Fruit fly (Drosophila melanogaster) whole organism, embryonic: ENCODE measurements around the gene CG13248.
A peak's percentile ranks its signal among the peaks of the same experiment; 100 is the strongest.

Experiments
- Abd-B ChIP-seq: fragments of 200-800 bp; sonication (Bioruptor generic); optimal IDR thresholded peaks from 2 replicates; lab custom pipeline; 2018; ENCODE audit warnings: missing biosample characterization, mild to moderate bottlenecking, missing genetic modification characterization, moderate library complexity
- Awh ChIP-seq: fragments of 200-800 bp; sonication (Bioruptor generic); IDR thresholded peaks from 2 replicates; pipeline ENCODE4, ENCODE4 v1.3.6; 2022; ENCODE audit warnings: missing biosample characterization, missing genetic modification characterization
- Bdp1 ChIP-seq: fragments of 200-800 bp; sonication (Bioruptor generic); optimal IDR thresholded peaks from 3 replicates; lab custom pipeline; 2016; ENCODE audit warnings: missing biosample characterization, missing genetic modification characterization
- CG10565 ChIP-seq: fragments of 200-800 bp; sonication (Bioruptor generic); optimal IDR thresholded peaks from 3 replicates; lab custom pipeline; 2016; ENCODE audit warnings: missing biosample characterization, mild to moderate bottlenecking, missing genetic modification characterization
- CG11085 ChIP-seq: fragments of 200-800 bp; sonication (Bioruptor generic); IDR thresholded peaks from 2 replicates; pipeline ENCODE4 v1.3.6; 2022; ENCODE audit warnings: missing biosample characterization, missing genetic modification characterization
- CG11398 ChIP-seq: fragments of 200-800 bp; sonication (Bioruptor generic); optimal IDR thresholded peaks from 2 replicates; lab custom pipeline; 2016; ENCODE audit warnings: missing biosample characterization, missing genetic modification characterization
- CG12744 ChIP-seq: fragments of 200-800 bp; sonication (Bioruptor generic); optimal IDR thresholded peaks from 2 replicates; lab custom pipeline; 2016; ENCODE audit warnings: missing biosample characterization, missing genetic modification characterization
- CG13424 ChIP-seq: fragments of 200-800 bp; sonication (Bioruptor generic); optimal IDR thresholded peaks from 2 replicates; lab custom pipeline; 2019; ENCODE audit warnings: missing biosample characterization, mild to moderate bottlenecking, missing genetic modification characterization, moderate library complexity
- CG15011 ChIP-seq: fragments of 200-800 bp; sonication (Bioruptor generic); optimal IDR thresholded peaks from 3 replicates; lab custom pipeline; 2018; ENCODE audit warnings: missing biosample characterization, mild to moderate bottlenecking, missing genetic modification characterization
- CG15696 ChIP-seq: fragments of 200-800 bp; sonication (Bioruptor generic); optimal IDR thresholded peaks from 2 replicates; lab custom pipeline; 2019; ENCODE audit warnings: missing biosample characterization, mild to moderate bottlenecking, missing genetic modification characterization, moderate library complexity
- CG17186 ChIP-seq: fragments of 200-800 bp; sonication (Bioruptor generic); optimal IDR thresholded peaks from 3 replicates; lab custom pipeline; 2017; ENCODE audit warnings: missing biosample characterization, missing genetic modification reagents, missing genetic modification characterization
- CG2116 ChIP-seq: fragments of 200-800 bp; sonication (Bioruptor generic); optimal IDR thresholded peaks from 3 replicates; lab custom pipeline; 2018; ENCODE audit warnings: missing biosample characterization, mild to moderate bottlenecking, missing genetic modification characterization
- CG2889 ChIP-seq: fragments of 200-800 bp; sonication (Bioruptor generic); IDR thresholded peaks from 3 replicates; pipeline ENCODE4 v1.3.6; 2022; ENCODE audit warnings: missing biosample characterization, missing genetic modification characterization
- CG3847 ChIP-seq: fragments of 200-800 bp; sonication (Bioruptor generic); IDR thresholded peaks from 2 replicates; pipeline ENCODE4 v1.3.6; 2022; ENCODE audit warnings: missing biosample characterization, missing genetic modification characterization
- CG4617 ChIP-seq: fragments of 200-800 bp; sonication (Bioruptor generic); optimal IDR thresholded peaks from 3 replicates; lab custom pipeline; 2016; ENCODE audit warnings: missing biosample characterization, missing genetic modification characterization, borderline replicate concordance
- CG4730 ChIP-seq: fragments of 200-800 bp; sonication (Bioruptor generic); IDR thresholded peaks from 2 replicates; pipeline ENCODE4 v1.3.6; 2022; ENCODE audit warnings: missing biosample characterization, missing genetic modification characterization
- CG5180 ChIP-seq: fragments of 200-800 bp; sonication (Bioruptor generic); optimal IDR thresholded peaks from 3 replicates; lab custom pipeline; 2017; ENCODE audit warnings: missing biosample characterization, missing genetic modification characterization, mild to moderate bottlenecking, moderate library complexity, missing genetic modification reagents
- CG6765 ChIP-seq: fragments of 200-800 bp; sonication (Bioruptor generic); optimal IDR thresholded peaks from 3 replicates; lab custom pipeline; 2017; ENCODE audit warnings: missing biosample characterization, mild to moderate bottlenecking, missing genetic modification characterization
- CG7839 ChIP-seq: fragments of 200-800 bp; sonication (Bioruptor generic); optimal IDR thresholded peaks from 3 replicates; lab custom pipeline; 2018; ENCODE audit warnings: missing biosample characterization, mild to moderate bottlenecking, missing genetic modification characterization, moderate library complexity
- CG9215 ChIP-seq: fragments of 200-800 bp; sonication (Bioruptor generic); IDR thresholded peaks from 2 replicates; pipeline ENCODE4 v1.3.6; 2022; ENCODE audit warnings: missing biosample characterization, missing genetic modification characterization
- CHES-1-like ChIP-seq: fragments of 200-800 bp; sonication (Bioruptor generic); optimal IDR thresholded peaks from 2 replicates; lab custom pipeline; 2016; ENCODE audit warnings: missing biosample characterization, missing genetic modification characterization
- CkIIα-i1 ChIP-seq: fragments of 200-800 bp; sonication (Bioruptor generic); IDR thresholded peaks from 2 replicates; pipeline ENCODE4 v1.3.6; 2022; ENCODE audit warnings: missing biosample characterization, missing genetic modification characterization
- D19A ChIP-seq: fragments of 200-800 bp; optimal IDR thresholded peaks from 3 replicates; lab custom pipeline; 2019; ENCODE audit warnings: missing biosample characterization, mild to moderate bottlenecking, missing genetic modification characterization, moderate library complexity
- Dip2 ChIP-seq: fragments of 200-800 bp; sonication (Bioruptor generic); IDR thresholded peaks from 2 replicates; pipeline ENCODE4 v1.3.6; 2022; ENCODE audit warnings: missing biosample characterization, missing genetic modification characterization
- Dp ChIP-seq: fragments of 200-800 bp; sonication (Bioruptor generic); optimal IDR thresholded peaks from 2 replicates; lab custom pipeline; 2018; ENCODE audit warnings: missing biosample characterization, mild to moderate bottlenecking, missing genetic modification characterization, moderate library complexity
- Elba2 ChIP-seq: fragments of 200-800 bp; sonication (Bioruptor generic); optimal IDR thresholded peaks from 3 replicates; lab custom pipeline; 2016; ENCODE audit warnings: missing biosample characterization, missing genetic modification characterization
- Ets65A ChIP-seq: fragments of 200-800 bp; sonication (Bioruptor generic); peaks from one replicate; lab custom pipeline; 2016; ENCODE audit warnings: missing biosample characterization, missing genetic modification characterization
- HLH54F ChIP-seq: fragments of 200-800 bp; sonication (Bioruptor generic); optimal IDR thresholded peaks from 3 replicates; lab custom pipeline; 2016; ENCODE audit warnings: missing biosample characterization, missing genetic modification characterization
- HmgD ChIP-seq: fragments of 200-800 bp; sonication (Bioruptor generic); optimal IDR thresholded peaks from 3 replicates; lab custom pipeline; 2016; ENCODE audit warnings: missing biosample characterization, missing genetic modification characterization
- Hsf ChIP-seq: fragments of 200-800 bp; sonication (Bioruptor generic); optimal IDR thresholded peaks from 3 replicates; lab custom pipeline; 2016; ENCODE audit warnings: missing biosample characterization, missing genetic modification characterization
- Lhr ChIP-seq: fragments of 200-800 bp; sonication (Bioruptor generic); optimal IDR thresholded peaks from 3 replicates; lab custom pipeline; 2017; ENCODE audit warnings: mild to moderate bottlenecking, missing biosample characterization, missing genetic modification reagents, missing genetic modification characterization
- Ravus ChIP-seq: fragments of 200-800 bp; sonication (Bioruptor generic); IDR thresholded peaks from 2 replicates; pipeline ENCODE4 v1.3.6; 2022; ENCODE audit warnings: missing biosample characterization, missing genetic modification characterization
- al ChIP-seq: fragments of 200-800 bp; sonication (Bioruptor generic); IDR thresholded peaks from 2 replicates; pipeline ENCODE4 v1.3.6; 2022; ENCODE audit warnings: missing biosample characterization, missing genetic modification characterization
- ase ChIP-seq: fragments of 200-800 bp; sonication (Bioruptor generic); IDR thresholded peaks from 3 replicates; pipeline ENCODE4 v1.3.6; 2022; ENCODE audit warnings: missing biosample characterization, missing genetic modification characterization
- bowl ChIP-seq: fragments of 200-800 bp; sonication (Bioruptor generic); IDR thresholded peaks from 2 replicates; pipeline ENCODE4 v1.3.6; 2022; ENCODE audit warnings: missing biosample characterization, missing genetic modification characterization
- corto ChIP-seq: fragments of 200-800 bp; sonication (Bioruptor generic); optimal IDR thresholded peaks from 2 replicates; lab custom pipeline; 2016; ENCODE audit warnings: missing biosample characterization, mild to moderate bottlenecking, missing genetic modification characterization, moderate library complexity
- en ChIP-seq: fragments of 200-800 bp; sonication (Bioruptor generic); optimal IDR thresholded peaks from 2 replicates; lab custom pipeline; 2016; ENCODE audit warnings: missing biosample characterization, missing genetic modification characterization
- exex ChIP-seq: fragments of 200-800 bp; sonication (Bioruptor generic); optimal IDR thresholded peaks from 4 replicates; lab custom pipeline; 2018; ENCODE audit warnings: missing biosample characterization, mild to moderate bottlenecking, missing genetic modification characterization, moderate library complexity
- fd3F ChIP-seq: fragments of 200-800 bp; sonication (Bioruptor generic); optimal IDR thresholded peaks from 2 replicates; lab custom pipeline; 2018; ENCODE audit warnings: missing biosample characterization, mild to moderate bottlenecking, missing genetic modification characterization, moderate library complexity
- ham ChIP-seq: fragments of 200-800 bp; sonication (Bioruptor generic); IDR thresholded peaks from 2 replicates; pipeline ENCODE4 v1.3.6; 2022; ENCODE audit warnings: missing biosample characterization, missing genetic modification characterization
- insv ChIP-seq, 2 experiments: fragments of 200-800 bp; sonication (Bioruptor generic); optimal IDR thresholded peaks; 3 replicates each; lab custom pipeline; 2016 to 2018; ENCODE audit warnings: missing biosample characterization in 2 of 2, missing genetic modification characterization in 2 of 2
- ken ChIP-seq: fragments of 200-800 bp; sonication (Bioruptor generic); IDR thresholded peaks from 3 replicates; pipeline ENCODE4 v1.3.6; 2022; ENCODE audit warnings: missing biosample characterization, missing genetic modification characterization
- klu ChIP-seq: fragments of 200-800 bp; sonication (Bioruptor generic); IDR thresholded peaks from 2 replicates; pipeline ENCODE4 v1.3.6; 2022; ENCODE audit warnings: missing biosample characterization, missing genetic modification characterization
- mam ChIP-seq: fragments of 200-800 bp; sonication (Bioruptor generic); optimal IDR thresholded peaks from 3 replicates; lab custom pipeline; 2016; ENCODE audit warnings: missing biosample characterization, missing genetic modification characterization
- p53 ChIP-seq: fragments of 200-800 bp; sonication (Bioruptor generic); optimal IDR thresholded peaks from 2 replicates; lab custom pipeline; 2016; ENCODE audit warnings: missing biosample characterization, missing genetic modification characterization
- pros ChIP-seq: fragments of 200-800 bp; sonication (Bioruptor generic); optimal IDR thresholded peaks from 3 replicates; lab custom pipeline; 2019; ENCODE audit warnings: missing biosample characterization, mild to moderate bottlenecking, missing genetic modification characterization, moderate library complexity
- rib ChIP-seq: fragments of 200-800 bp; sonication (Bioruptor generic); IDR thresholded peaks from 2 replicates; pipeline ENCODE4 v1.3.6; 2022; ENCODE audit warnings: missing biosample characterization, missing genetic modification characterization
- sqz ChIP-seq: fragments of 200-800 bp; sonication (Bioruptor generic); optimal IDR thresholded peaks from 3 replicates; lab custom pipeline; 2018; ENCODE audit warnings: missing biosample characterization, mild to moderate bottlenecking, missing genetic modification characterization
- toy ChIP-seq: fragments of 200-800 bp; sonication (Bioruptor generic); IDR thresholded peaks from 2 replicates; pipeline ENCODE4 v1.3.6; 2022; ENCODE audit warnings: missing biosample characterization, missing genetic modification characterization
- vvl ChIP-seq: fragments of 200-800 bp; sonication (Bioruptor generic); IDR thresholded peaks from 2 replicates; pipeline ENCODE4 v1.3.6; 2022; ENCODE audit warnings: missing biosample characterization, missing genetic modification characterization

CG13248 gene

DNA sequence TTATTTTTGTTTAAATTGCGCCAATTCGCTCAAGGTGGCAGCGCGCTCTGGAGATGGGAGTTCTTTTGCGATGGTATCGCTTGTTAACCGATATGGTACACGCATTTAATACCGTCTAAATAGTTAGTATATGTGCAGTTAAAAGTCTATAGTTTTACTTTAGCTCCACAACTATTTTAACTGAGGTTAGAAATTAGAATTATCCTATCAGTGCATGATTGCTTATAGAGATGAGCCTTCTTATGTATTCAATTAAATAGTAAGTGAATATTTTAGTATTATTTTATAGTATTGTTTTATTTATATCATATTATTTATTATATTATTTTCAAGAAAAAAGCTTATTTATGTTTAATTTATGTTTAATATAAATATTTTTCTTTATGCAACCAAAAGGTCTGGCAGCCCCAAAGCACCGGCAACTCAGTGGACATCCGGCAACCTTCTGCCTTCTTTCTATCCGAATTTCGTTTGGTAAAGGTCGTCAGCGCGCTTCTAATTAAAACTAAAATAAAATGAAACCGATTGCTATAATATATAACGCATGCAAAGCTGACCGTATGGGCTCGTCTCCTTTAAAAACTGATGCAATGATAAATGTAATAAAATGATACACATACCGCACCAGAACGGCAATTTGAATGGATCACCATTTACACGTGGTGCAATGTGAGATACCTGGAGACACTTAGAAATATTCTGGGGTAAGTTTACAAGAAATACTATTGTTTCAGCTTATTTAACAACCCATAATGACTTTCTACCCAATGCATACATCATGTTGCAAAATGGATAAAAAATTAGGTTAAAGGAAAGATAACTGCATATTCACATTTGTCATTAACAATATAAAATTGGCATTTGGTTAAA, 42.7 kb upstream of the CG13248 start, which contains the start of gene CG5199 (continued):
- TF ChIP-seq CG13424 (tag; lab: Kevin White, UChicago) (peak; percentile 76), p53 (GFP tag; lab: Kevin White, UChicago) (no peak), ham (no peak), CG4617 (peak; percentile 48), sqz (GFP tag; lab: Kevin White, UChicago) (no peak), Lhr (GFP tag; lab: Kevin White, UChicago) (no peak), HLH54F (GFP tag; lab: Kevin White, UChicago) (peak; percentile 25), CG4730 (GFP tag; lab: Robert Waterston, UW) (peak; percentile 54), en (GFP tag; lab: Kevin White, UChicago) (no peak), D19A (peak; percentile 49), Dp (GFP tag; lab: Kevin White, UChicago) (peak; percentile 62), CG17186 (GFP tag; lab: Kevin White, UChicago) (peak; percentile 41), toy (GFP tag; lab: Robert Waterston, UW) (no peak), CG12744 (GFP tag; lab: Kevin White, UChicago) (no peak), vvl (GFP tag; lab: Robert Waterston, UW) (peak; percentile 65), CG2116 (peak; percentile 37), CkIIα-i1 (GFP tag; lab: Robert Waterston, UW) (no peak), CG11398 (GFP tag; lab: Kevin White, UChicago) (no peak), pros (GFP tag; lab: Kevin White, UChicago) (no peak), mam (GFP tag; lab: Kevin White, UChicago) (peak; percentile 82), CG11085 (GFP tag; lab: Robert Waterston, UW) (0 out of 2 replicates have a peak, but pooled peaks have one; percentile 45), CG5180 (GFP tag; lab: Kevin White, UChicago) (no peak), Abd-B (peak; percentile 91), exex (tag; lab: Kevin White, UChicago) (no peak), CG15696 (tag; lab: Kevin White, UChicago) (peak; percentile 75), Elba2 (no peak), Ravus (GFP tag; lab: Robert Waterston, UW) (peak; percentile 5; the same call in 1 of the 2 replicates), CG6765 (GFP tag; lab: Kevin White, UChicago) (peak; percentile 58), Bdp1 (GFP tag; lab: Kevin White, UChicago) (no peak), bowl (no peak), insv (GFP tag; optimal IDR thresholded peaks at IDR 0.05; lab: Kevin White, UChicago) (peak in 1 of 2 experiments; percentile 44), CHES-1-like (GFP tag; lab: Kevin White, UChicago) (peak; percentile 28), CG9215 (GFP tag; lab: Robert Waterston, UW) (peak; percentile 80), HmgD (GFP tag; lab: Kevin White, UChicago) (no peak), Awh (no peak), fd3F (GFP tag; lab: Kevin White, UChicago) (peak; percentile 55), CG3847 (GFP tag; lab: Robert Waterston, UW) (peak; percentile 64; the same call in 1 of the 2 replicates), Ets65A (GFP tag; lab: Kevin White, UChicago) (peak; percentile 92), corto (no peak), ken (GFP tag; lab: Robert Waterston, UW) (0 out of 3 replicates have a peak, but pooled peaks have one; percentile 18), Dip2 (GFP tag; lab: Robert Waterston, UW) (no peak), CG2889 (GFP tag; lab: Robert Waterston, UW) (no peak; the same call in 2 of the 3 replicates), al (GFP tag; lab: Robert Waterston, UW) (0 out of 2 replicates have a peak, but pooled peaks have one; percentile 11), Hsf (GFP tag; lab: Kevin White, UChicago) (peak; percentile 13), CG10565 (GFP tag; lab: Kevin White, UChicago) (no peak), CG15011 (GFP tag; lab: Kevin White, UChicago) (no peak), klu (GFP tag; lab: Robert Waterston, UW) (peak; percentile 35; the same call in 1 of the 2 replicates), rib (GFP tag; lab: Robert Waterston, UW) (no peak), CG7839 (tag; lab: Kevin White, UChicago) (peak; percentile 58), ase (no peak)
